Worm (Caenorhabditis elegans): ENCODE measurements around the gene H12D21.5.

DNA sequence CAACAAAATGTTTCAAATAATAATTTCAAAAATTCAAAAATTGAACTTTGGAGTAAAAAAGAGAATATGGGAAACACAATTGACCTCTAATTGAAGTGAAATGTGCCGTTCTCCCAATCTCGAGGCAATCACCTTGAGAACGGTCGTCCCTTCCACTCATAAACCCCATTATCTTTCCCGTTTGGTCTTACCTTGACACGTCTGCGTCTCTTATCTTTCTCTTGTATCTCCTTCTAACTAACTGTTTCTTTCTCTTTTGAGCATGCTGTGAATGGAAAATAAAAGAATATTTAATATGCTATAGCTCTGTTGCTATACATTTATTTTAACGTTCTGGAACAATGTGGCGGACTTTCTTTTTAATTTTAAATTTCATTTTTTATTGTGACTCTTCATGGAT, 5.7 kb downstream of the H12D21.5 start, which contains the start of gene H12D21.10:
- TF ChIP-seq lin-13 (GFP tag; optimal IDR thresholded peaks at IDR 0.05) (no peak), lin-39 (tag; optimal IDR thresholded peaks at IDR 0.05) (no peak), ceh-88 (GFP tag; IDR thresholded peaks at IDR 0.05) (no peak), zag-1 (tag; optimal IDR thresholded peaks at IDR 0.05) (no peak), jun-1 (tag; optimal IDR thresholded peaks at IDR 0.05) (no peak), nhr-85 (tag) (no peak), lsy-2 (tag; optimal IDR thresholded peaks at IDR 0.05) (no peak), lir-3 (tag; optimal IDR thresholded peaks at IDR 0.05; ENCODE audit: poor library complexity) (no peak), blmp-1 (tag; optimal IDR thresholded peaks at IDR 0.05) (no peak)

Measured in whole organism, L1 larva.